Worm (Caenorhabditis elegans) whole organism, early embryonic: ENCODE results near the gene F56B3.11.

Experiments
- B0310.2 ChIP-seq: sonication (generic microtip); optimal IDR thresholded peaks from 2 replicates; lab custom pipeline; 2016; ENCODE audit warnings: mild to moderate bottlenecking, missing genetic modification characterization, missing compliant biosample characterization
- F13C5.2 ChIP-seq: sonication (generic microtip); optimal IDR thresholded peaks from 2 replicates; lab custom pipeline; 2017; ENCODE audit warnings: mild to moderate bottlenecking, missing genetic modification characterization, inconsistent platforms, missing compliant biosample characterization
- aly-1 ChIP-seq: sonication (generic microtip); optimal IDR thresholded peaks from 2 replicates; lab custom pipeline; 2016; ENCODE audit warnings: missing genetic modification characterization, missing compliant biosample characterization
- ama-1 ChIP-seq: fragments of 150-350 bp; optimal IDR thresholded peaks from 2 replicates; lab custom pipeline; 2014
- ceh-13 ChIP-seq: fragments of 200-800 bp; sonication (Bioruptor generic); optimal IDR thresholded peaks from 2 replicates; lab custom pipeline; 2018; ENCODE audit warnings: mild to moderate bottlenecking, missing genetic modification characterization, missing compliant biosample characterization
- ceh-36 ChIP-seq: sonication (generic microtip); optimal IDR thresholded peaks from 2 replicates; lab custom pipeline; 2016; ENCODE audit warnings: missing genetic modification characterization, inconsistent platforms, missing compliant biosample characterization
- ets-7 ChIP-seq: sonication (generic microtip); optimal IDR thresholded peaks from 2 replicates; lab custom pipeline; 2016; ENCODE audit warnings: missing genotype, missing genetic modification characterization, missing compliant biosample characterization
- flt-1 ChIP-seq: fragments of 200-800 bp; sonication (Bioruptor generic); IDR thresholded peaks from 2 replicates; pipeline ENCODE4 v1.3.6; 2022; ENCODE audit warnings: missing genetic modification characterization, missing compliant biosample characterization
- hmbx-1 ChIP-seq: sonication (generic microtip); optimal IDR thresholded peaks from 2 replicates; lab custom pipeline; 2016; ENCODE audit warnings: mild to moderate bottlenecking, missing genetic modification characterization, missing compliant biosample characterization
- hmg-4 ChIP-seq: fragments of 200-800 bp; sonication (Bioruptor generic); optimal IDR thresholded peaks from 2 replicates; lab custom pipeline; 2018; ENCODE audit warnings: mild to moderate bottlenecking, missing genetic modification characterization, missing compliant biosample characterization
- hnd-1 ChIP-seq: sonication (generic microtip); optimal IDR thresholded peaks from 2 replicates; lab custom pipeline; 2016; ENCODE audit warnings: missing genetic modification characterization, missing compliant biosample characterization
- pes-1 ChIP-seq: fragments of 200-800 bp; sonication (Bioruptor generic); IDR thresholded peaks from 2 replicates; pipeline ENCODE4 v1.3.6; 2022; ENCODE audit warnings: missing genetic modification reagents, missing genetic modification characterization, missing compliant biosample characterization
- scrt-1 ChIP-seq: fragments of 200-800 bp; sonication (Bioruptor generic); IDR thresholded peaks from 2 replicates; pipeline ENCODE4 v1.3.6; 2022; ENCODE audit warnings: missing genetic modification characterization, missing compliant biosample characterization
- sea-1 ChIP-seq: fragments of 200-800 bp; sonication (Bioruptor generic); conservative IDR thresholded peaks from 2 replicates; pipeline ENCODE4 v1.3.6; 2022; ENCODE audit warnings: missing genetic modification characterization, missing compliant biosample characterization
- tbx-11 ChIP-seq: fragments of 200-800 bp; sonication (Bioruptor generic); IDR thresholded peaks from 2 replicates; pipeline ENCODE4 v1.3.6; 2022; ENCODE audit warnings: missing genetic modification characterization, missing compliant biosample characterization
- tbx-37 ChIP-seq: fragments of 200-800 bp; sonication (Bioruptor generic); conservative IDR thresholded peaks from 2 replicates; pipeline ENCODE4 v1.3.6; 2022; ENCODE audit warnings: missing genetic modification reagents, missing genetic modification characterization, missing compliant biosample characterization
- tra-4 ChIP-seq: sonication (generic microtip); optimal IDR thresholded peaks from 2 replicates; lab custom pipeline; 2017; ENCODE audit warnings: missing genetic modification characterization, missing compliant biosample characterization

F56B3.11 gene

DNA sequence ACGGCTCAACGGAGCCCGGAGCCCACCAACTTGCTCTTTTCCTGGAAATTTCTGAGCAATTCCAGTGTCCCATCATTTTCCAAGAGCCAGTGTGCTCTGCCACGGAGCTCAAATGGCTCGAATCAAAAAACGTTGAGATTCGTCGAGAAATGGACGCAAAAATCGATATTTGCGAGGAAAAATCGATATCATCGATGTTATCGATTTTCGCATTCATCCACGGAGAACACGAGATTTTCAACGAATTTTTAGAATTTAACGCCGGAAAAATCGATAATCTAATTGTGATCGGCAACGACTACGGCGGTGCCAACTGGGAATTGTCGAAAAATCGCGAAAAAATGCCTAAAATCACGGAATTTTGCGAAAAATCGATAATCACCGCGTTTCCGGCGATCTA, 9.3 kb upstream of the F56B3.11 start:
- TF ChIP-seq ama-1 (no peak), pes-1 (GFP tag; lab: Robert Waterston, UW) (0 out of 2 replicates have a peak, but pooled peaks have one; percentile 6)

DNA sequence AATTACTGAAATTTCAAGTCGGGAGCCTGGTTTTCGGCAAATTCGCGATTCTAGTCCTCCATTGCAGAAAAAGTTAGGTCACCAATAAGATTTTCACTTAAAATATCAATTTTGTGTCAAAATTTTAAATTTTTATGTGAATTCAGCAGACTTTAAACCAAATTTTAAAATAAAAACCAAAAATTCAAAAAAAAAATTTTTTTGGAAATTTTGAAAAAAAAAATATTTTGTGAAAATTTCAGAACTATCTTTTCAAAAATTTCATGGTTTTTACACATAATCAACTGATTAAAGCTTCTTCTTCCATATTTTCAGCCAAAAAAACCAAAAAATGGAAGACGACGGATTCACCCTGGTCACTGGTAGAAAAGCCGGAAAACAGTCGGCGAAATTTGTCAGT, 8.4 kb upstream of the F56B3.11 start, which contains the start of gene Y55F3BL.4:
Gene Y55F3BL.4 (plus strand): TSS at position 301 of the 400 bp plus-strand sequence.
- TF ChIP-seq aly-1 (tag; lab: Kevin White, UChicago) (no peak), sea-1 (GFP tag; lab: Robert Waterston, UW) (no peak), ceh-13 (no peak), F13C5.2 (tag; lab: Kevin White, UChicago) (no peak), ceh-36 (tag; lab: Kevin White, UChicago) (no peak), hmbx-1 (tag; lab: Kevin White, UChicago) (no peak), ama-1 (no peak), hmg-4 (GFP tag; lab: Kevin White, UChicago) (no peak), flt-1 (GFP tag; lab: Robert Waterston, UW) (no peak), hnd-1 (tag; lab: Kevin White, UChicago) (no peak), tra-4 (tag; lab: Kevin White, UChicago) (no peak), B0310.2 (no peak)

DNA sequence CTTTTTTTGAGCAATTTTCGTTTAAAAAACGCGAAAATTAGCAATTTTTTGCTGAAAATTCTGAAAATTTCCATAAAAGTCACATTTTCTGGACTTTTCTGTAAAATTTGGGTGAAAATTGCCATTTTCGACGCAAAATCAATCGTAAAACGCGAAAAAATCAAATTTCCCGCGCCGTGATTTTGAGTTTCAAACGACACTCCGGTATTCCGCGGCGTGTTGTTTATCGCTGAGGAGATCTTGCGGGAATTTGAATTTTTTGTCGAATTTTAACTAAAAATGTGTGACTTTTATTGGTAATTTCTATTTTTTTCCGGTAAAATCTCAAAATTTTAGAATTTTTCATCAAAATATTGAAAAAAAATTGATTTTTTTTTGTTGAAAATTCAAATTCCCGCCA, 4.8 kb upstream of the F56B3.11 start:
- TF ChIP-seq F13C5.2 (tag; lab: Kevin White, UChicago): no peak
- TF ChIP-seq hmg-4 (GFP tag; lab: Kevin White, UChicago): no peak
- no peak for TF ChIP-seq tbx-11 (GFP tag; lab: Robert Waterston, UW)
- no peak for TF ChIP-seq B0310.2
- TF ChIP-seq aly-1 (tag; lab: Kevin White, UChicago): no peak
- TF ChIP-seq tra-4 (tag; lab: Kevin White, UChicago): no peak
- no peak for TF ChIP-seq ets-7 (tag; lab: Kevin White, UChicago)
- no peak for TF ChIP-seq ama-1
- TF ChIP-seq sea-1 (GFP tag; lab: Robert Waterston, UW): no peak
- no peak for TF ChIP-seq hnd-1 (tag; lab: Kevin White, UChicago)
- no peak for TF ChIP-seq ceh-36 (tag; lab: Kevin White, UChicago)
- no peak for TF ChIP-seq flt-1 (GFP tag; lab: Robert Waterston, UW)

DNA sequence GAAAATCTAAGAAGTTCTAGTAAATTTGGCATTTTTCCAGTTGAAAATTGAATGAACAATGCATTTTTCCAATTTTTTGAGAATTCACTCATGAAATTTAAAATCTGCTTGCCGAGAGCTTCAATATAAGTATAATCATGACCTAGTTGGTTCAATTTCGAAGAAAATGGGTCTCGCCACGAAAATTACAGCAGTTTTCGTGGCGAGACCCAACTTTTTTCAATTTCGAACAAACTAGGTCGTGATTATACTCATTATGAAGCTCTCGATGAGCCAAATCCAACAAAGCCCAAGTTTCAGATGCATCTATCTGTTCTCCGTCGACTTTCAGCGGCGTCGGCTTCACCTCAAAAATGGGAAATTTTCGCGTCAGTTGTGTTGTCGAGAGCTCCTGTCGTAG, 4.1 kb upstream of the F56B3.11 start, which contains the start of gene mrpl-46:
Gene mrpl-46 (plus strand): TSS at position 301 of the 400 bp plus-strand sequence.
- no peak for TF ChIP-seq scrt-1 (GFP tag; lab: Robert Waterston, UW)
- TF ChIP-seq aly-1 (tag; lab: Kevin White, UChicago): no peak
- TF ChIP-seq pes-1 (GFP tag; lab: Robert Waterston, UW): no peak
- no peak for TF ChIP-seq ets-7 (tag; lab: Kevin White, UChicago)
- TF ChIP-seq ama-1: no peak
- TF ChIP-seq ceh-36 (tag; lab: Kevin White, UChicago): no peak
- TF ChIP-seq hmbx-1 (tag; lab: Kevin White, UChicago): no peak
- no peak for TF ChIP-seq hmg-4 (GFP tag; lab: Kevin White, UChicago)
- TF ChIP-seq ceh-13: no peak
- TF ChIP-seq flt-1 (GFP tag; lab: Robert Waterston, UW): no peak
- TF ChIP-seq tbx-11 (GFP tag; lab: Robert Waterston, UW): no peak
- no peak for TF ChIP-seq tbx-37
- TF ChIP-seq sea-1 (GFP tag; lab: Robert Waterston, UW): no peak
- no peak for TF ChIP-seq tra-4 (tag; lab: Kevin White, UChicago)
- TF ChIP-seq F13C5.2 (tag; lab: Kevin White, UChicago): no peak

DNA sequence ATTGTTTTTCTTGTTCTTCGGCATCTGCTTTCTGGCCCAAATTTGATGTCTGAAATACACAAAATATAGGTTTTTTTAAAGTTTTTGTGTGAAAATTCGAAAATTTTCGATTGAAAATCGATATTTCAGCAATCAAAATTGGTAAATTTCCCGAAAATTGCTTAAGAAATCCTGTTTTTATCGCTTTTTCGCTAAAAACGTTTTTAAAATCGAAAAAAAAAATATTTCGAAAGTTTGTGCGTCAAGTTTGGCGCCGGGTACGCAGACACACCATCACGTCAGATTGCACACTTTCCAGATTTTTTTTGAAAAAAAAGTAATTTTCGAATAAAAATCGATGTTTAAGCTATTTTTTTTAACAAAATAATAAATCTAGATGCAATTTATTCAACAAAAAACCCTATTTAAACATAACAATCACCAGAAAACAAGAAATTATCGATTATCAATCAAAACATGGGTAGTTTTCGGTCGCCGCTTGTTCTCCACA, 943 bp downstream of the F56B3.11 start, which contains the start of gene skr-18:
Gene skr-18 (minus strand): TSS at position 51 of the 490 bp plus-strand sequence.
- no peak for TF ChIP-seq pes-1 (GFP tag; lab: Robert Waterston, UW)
- TF ChIP-seq hmbx-1 (tag; lab: Kevin White, UChicago): no peak
- no peak for TF ChIP-seq ceh-36 (tag; lab: Kevin White, UChicago)
- no peak for TF ChIP-seq B0310.2
- no peak for TF ChIP-seq flt-1 (GFP tag; lab: Robert Waterston, UW)
- no peak for TF ChIP-seq ama-1

DNA sequence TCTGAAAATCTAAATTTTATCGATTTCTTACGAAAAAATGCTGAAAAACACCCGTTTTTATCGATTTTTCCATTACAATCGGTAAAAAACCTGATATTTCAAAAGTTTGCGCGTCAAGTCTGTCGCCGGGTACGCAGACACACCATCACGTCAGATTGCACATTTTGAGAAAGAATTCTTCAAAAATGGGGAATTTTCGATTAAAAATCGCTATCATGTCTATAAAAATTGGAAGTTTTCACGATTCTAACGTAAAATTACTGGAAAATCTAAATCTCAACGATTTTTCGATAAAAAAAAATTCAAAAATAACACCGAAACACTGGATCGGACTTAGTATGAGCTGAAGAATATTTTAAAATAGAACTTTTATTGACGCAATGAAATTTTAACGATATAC, 2.1 kb downstream of the F56B3.11 start, which contains the start of gene F56B3.4:
Gene F56B3.4 (minus strand): TSS at position 1 of the 400 bp plus-strand sequence.
- no peak for TF ChIP-seq flt-1 (GFP tag; lab: Robert Waterston, UW)
- no peak for TF ChIP-seq B0310.2
- no peak for TF ChIP-seq sea-1 (GFP tag; lab: Robert Waterston, UW)
- no peak for TF ChIP-seq ets-7 (tag; lab: Kevin White, UChicago)
- no peak for TF ChIP-seq tbx-11 (GFP tag; lab: Robert Waterston, UW)
- TF ChIP-seq scrt-1 (GFP tag; lab: Robert Waterston, UW): no peak
- TF ChIP-seq hmg-4 (GFP tag; lab: Kevin White, UChicago): no peak
- TF ChIP-seq hnd-1 (tag; lab: Kevin White, UChicago): no peak
- TF ChIP-seq aly-1 (tag; lab: Kevin White, UChicago): no peak
- TF ChIP-seq hmbx-1 (tag; lab: Kevin White, UChicago): no peak

DNA sequence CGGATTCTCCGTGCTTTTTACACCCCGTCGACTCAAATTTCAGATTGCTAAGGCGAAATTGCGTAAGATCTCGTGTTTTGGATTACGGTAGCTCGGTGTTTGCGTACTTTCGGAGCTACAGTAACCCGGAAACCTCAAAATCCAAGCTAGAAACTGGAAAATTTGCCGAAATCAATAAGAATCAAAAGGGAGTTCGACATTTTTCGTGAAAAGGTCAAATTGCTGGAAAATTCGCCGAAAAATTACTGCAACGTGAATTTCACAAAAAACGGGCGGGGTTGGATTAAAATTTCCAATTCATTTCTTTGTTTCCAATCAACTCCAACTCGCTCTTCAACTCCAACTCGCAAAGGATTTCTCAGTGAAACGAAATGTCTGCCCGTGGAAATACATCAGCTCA, 8.6 kb downstream of the F56B3.11 start, which contains the start of gene F56B3.6:
Gene F56B3.6 (plus strand): TSS at position 301 of the 400 bp plus-strand sequence.
- TF ChIP-seq ama-1 (no peak), scrt-1 (GFP tag; lab: Robert Waterston, UW) (no peak), ceh-36 (tag; lab: Kevin White, UChicago) (no peak), tbx-11 (GFP tag; lab: Robert Waterston, UW) (no peak), sea-1 (GFP tag; lab: Robert Waterston, UW) (no peak), pes-1 (GFP tag; lab: Robert Waterston, UW) (no peak), tra-4 (tag; lab: Kevin White, UChicago) (no peak), flt-1 (GFP tag; lab: Robert Waterston, UW) (no peak), hmbx-1 (tag; lab: Kevin White, UChicago) (no peak), ceh-13 (no peak), B0310.2 (no peak), ets-7 (tag; lab: Kevin White, UChicago) (no peak), F13C5.2 (tag; lab: Kevin White, UChicago) (no peak), tbx-37 (no peak), aly-1 (tag; lab: Kevin White, UChicago) (no peak), hnd-1 (tag; lab: Kevin White, UChicago) (no peak), hmg-4 (GFP tag; lab: Kevin White, UChicago) (no peak)
